Fruit fly (Drosophila melanogaster): ENCODE results near the gene Actbeta.

dm6 chr4:1093446-1093845 is 8.8 kb upstream of the Actbeta start:
- TF ChIP-seq CG14655 (GFP tag; optimal IDR thresholded peaks at IDR 0.05), result no peak
- no peak for TF ChIP-seq CG10348 (GFP tag; IDR thresholded peaks at IDR 0.05)
- TF ChIP-seq CG9948 (tag; optimal IDR thresholded peaks at IDR 0.05), result no peak
- no peak for TF ChIP-seq CG4496 (GFP tag; IDR thresholded peaks at IDR 0.05)
- TF ChIP-seq Snoo (tag; optimal IDR thresholded peaks at IDR 0.05), result no peak

Data from whole organism, pupa.